Worm (Caenorhabditis elegans): ENCODE results near the gene ZC250.4.

- TF ChIP-seq sea-1 (GFP tag; conservative IDR thresholded peaks at IDR 0.05): no peak
- TF ChIP-seq hmg-4 (GFP tag; optimal IDR thresholded peaks at IDR 0.05): no peak
- no peak for TF ChIP-seq ceh-36 (tag; optimal IDR thresholded peaks at IDR 0.05)
- no peak for TF ChIP-seq flt-1 (GFP tag; IDR thresholded peaks at IDR 0.05)
- no peak for TF ChIP-seq F13C5.2 (tag; optimal IDR thresholded peaks at IDR 0.05)
- TF ChIP-seq ceh-13 (GFP tag; optimal IDR thresholded peaks at IDR 0.05): no peak
- no peak for TF ChIP-seq B0310.2 (tag; optimal IDR thresholded peaks at IDR 0.05)
- no peak for TF ChIP-seq ama-1 (optimal IDR thresholded peaks at IDR 0.05)
- no peak for TF ChIP-seq pes-1 (GFP tag; IDR thresholded peaks at IDR 0.05)
- no peak for TF ChIP-seq scrt-1 (GFP tag; IDR thresholded peaks at IDR 0.05)
- no peak for TF ChIP-seq hnd-1 (tag; optimal IDR thresholded peaks at IDR 0.05)
- TF ChIP-seq hmbx-1 (tag; optimal IDR thresholded peaks at IDR 0.05): no peak
Observed at ce11 chrV:5780713-5781360, 32.1 kb downstream of the ZC250.4 start, which contains the start of gene F44E7.5.
